Worm (Caenorhabditis elegans) whole organism, young adult: ENCODE results near the gene C49G7.12.

Experiments used
- C06A6.2 ChIP-seq: fragments of 200-800 bp; sonication (Bioruptor generic); conservative IDR thresholded peaks from 2 replicates; pipeline ENCODE4 v1.3.6; 2022; ENCODE audit warnings: missing genetic modification characterization, missing compliant biosample characterization
- C17E4.6 ChIP-seq: fragments of 200-800 bp; sonication (Bioruptor generic); IDR thresholded peaks from 2 replicates; pipeline ENCODE4 v1.3.6; 2022; ENCODE audit warnings: missing genetic modification reagents, missing genetic modification characterization, missing compliant biosample characterization
- D2030.7 ChIP-seq: fragments of 200-800 bp; sonication (Bioruptor generic); IDR thresholded peaks from 2 replicates; pipeline ENCODE4 v1.3.6; 2022; ENCODE audit warnings: missing genetic modification reagents, missing genetic modification characterization, missing compliant biosample characterization
- F23B12.7 ChIP-seq: sonication (generic microtip); optimal IDR thresholded peaks from 2 replicates; lab custom pipeline; 2017; ENCODE audit warnings: missing genetic modification characterization, mild to moderate bottlenecking, missing compliant biosample characterization, antibody characterized with exemption, moderate library complexity; ENCODE audit not compliant: insufficient read depth
- F37B4.10 ChIP-seq: fragments of 200-800 bp; sonication (Bioruptor generic); IDR thresholded peaks from 2 replicates; pipeline ENCODE4 v1.3.6; 2022; ENCODE audit warnings: missing genetic modification characterization, missing compliant biosample characterization
- F57C9.4 ChIP-seq: sonication (generic microtip); optimal IDR thresholded peaks from 2 replicates; lab custom pipeline; 2017; ENCODE audit warnings: mild to moderate bottlenecking, missing genetic modification characterization, missing compliant biosample characterization
- K11D2.4 ChIP-seq: fragments of 200-800 bp; sonication (Bioruptor generic); IDR thresholded peaks from 2 replicates; pipeline ENCODE4 v1.3.6; 2022; ENCODE audit warnings: missing genetic modification reagents, missing genetic modification characterization, missing compliant biosample characterization
- T07F8.4 ChIP-seq: sonication (generic microtip); optimal IDR thresholded peaks from 2 replicates; lab custom pipeline; 2016; ENCODE audit warnings: mild to moderate bottlenecking, missing genetic modification characterization, moderate library complexity, missing compliant biosample characterization
- T26A5.8 ChIP-seq: sonication (generic microtip); optimal IDR thresholded peaks from 2 replicates; lab custom pipeline; 2016; ENCODE audit warnings: missing genetic modification characterization, missing compliant biosample characterization
- Y53G8AR.9 ChIP-seq: fragments of 200-800 bp; sonication (Bioruptor generic); conservative IDR thresholded peaks from 2 replicates; pipeline ENCODE4 v1.3.6; 2022; ENCODE audit warnings: missing genetic modification reagents, missing genetic modification characterization, missing compliant biosample characterization
- Y79H2A.3 ChIP-seq: fragments of 200-800 bp; sonication (Bioruptor generic); conservative IDR thresholded peaks from 2 replicates; pipeline ENCODE4 v1.3.6; 2022; ENCODE audit warnings: missing genetic modification reagents, missing genetic modification characterization, missing compliant biosample characterization
- aptf-2 ChIP-seq: fragments of 200-800 bp; sonication (Bioruptor generic); conservative IDR thresholded peaks from 2 replicates; pipeline ENCODE4 v1.3.6; 2022; ENCODE audit warnings: missing genetic modification reagents, missing genetic modification characterization, missing compliant biosample characterization
- athp-1 ChIP-seq: sonication (generic microtip); optimal IDR thresholded peaks from 2 replicates; lab custom pipeline; 2017; ENCODE audit warnings: mild to moderate bottlenecking, missing genetic modification characterization, missing compliant biosample characterization
- attf-3 ChIP-seq: fragments of 200-800 bp; sonication (Bioruptor generic); conservative IDR thresholded peaks from 2 replicates; pipeline ENCODE4 v1.3.6; 2022; ENCODE audit warnings: missing genetic modification reagents, missing genetic modification characterization, missing compliant biosample characterization
- attf-5 ChIP-seq: fragments of 200-800 bp; sonication (Bioruptor generic); optimal IDR thresholded peaks from 2 replicates; lab custom pipeline; 2018; ENCODE audit warnings: mild to moderate bottlenecking, missing genetic modification characterization, missing compliant biosample characterization
- cebp-2 ChIP-seq: fragments of 200-800 bp; sonication (Bioruptor generic); IDR thresholded peaks from 2 replicates; pipeline ENCODE4 v1.3.6; 2022; ENCODE audit warnings: missing genetic modification characterization, missing compliant biosample characterization
- ceh-100 ChIP-seq: fragments of 200-800 bp; sonication (Bioruptor generic); IDR thresholded peaks from 2 replicates; pipeline ENCODE4 v1.3.6; 2022; ENCODE audit warnings: missing genetic modification reagents, missing genetic modification characterization, missing compliant biosample characterization
- ceh-27 ChIP-seq: fragments of 200-800 bp; sonication (Bioruptor generic); optimal IDR thresholded peaks from 2 replicates; lab custom pipeline; 2018; ENCODE audit warnings: mild to moderate bottlenecking, missing genetic modification characterization, moderate library complexity, missing compliant biosample characterization
- dox-1 ChIP-seq: fragments of 200-800 bp; sonication (Bioruptor generic); IDR thresholded peaks from 2 replicates; pipeline ENCODE4 v1.3.6; 2022; ENCODE audit warnings: missing genetic modification reagents, missing genetic modification characterization, missing compliant biosample characterization
- dpl-1 ChIP-seq: fragments of 150-350 bp; optimal IDR thresholded peaks from 2 replicates; lab custom pipeline; 2014; ENCODE audit warnings: missing biosample characterization, missing genetic modification reagents, missing genetic modification characterization
- egl-44 ChIP-seq: fragments of 200-800 bp; sonication (Bioruptor generic); IDR thresholded peaks from 2 replicates; pipeline ENCODE4 v1.3.6; 2022; ENCODE audit warnings: missing genetic modification reagents, missing genetic modification characterization, missing compliant biosample characterization
- egrh-3 ChIP-seq: fragments of 200-800 bp; sonication (Bioruptor generic); IDR thresholded peaks from 2 replicates; pipeline ENCODE4 v1.3.6; 2022; ENCODE audit warnings: missing genetic modification reagents, missing genetic modification characterization, missing compliant biosample characterization
- him-1 ChIP-seq: sonication (generic microtip); optimal IDR thresholded peaks from 2 replicates; lab custom pipeline; 2016; ENCODE audit warnings: missing genotype, missing genetic modification reagents, missing genetic modification characterization, missing compliant biosample characterization
- hmg-20 ChIP-seq: fragments of 200-800 bp; sonication (Bioruptor generic); IDR thresholded peaks from 2 replicates; pipeline ENCODE4 v1.3.6; 2022; ENCODE audit warnings: missing genetic modification reagents, missing genetic modification characterization, missing compliant biosample characterization
- hrde-1 ChIP-seq: sonication (generic microtip); optimal IDR thresholded peaks from 2 replicates; lab custom pipeline; 2016; ENCODE audit warnings: missing genetic modification characterization, mild to moderate bottlenecking, missing compliant biosample characterization, moderate library complexity, missing genotype, missing genetic modification reagents, borderline replicate concordance
- lag-1 ChIP-seq: fragments of 200-800 bp; sonication (Bioruptor generic); IDR thresholded peaks from 2 replicates; pipeline ENCODE4 v1.3.6; 2022; ENCODE audit warnings: missing genetic modification reagents, missing genetic modification characterization, missing compliant biosample characterization
- lin-26 ChIP-seq: fragments of 200-800 bp; sonication (Bioruptor generic); IDR thresholded peaks from 2 replicates; pipeline ENCODE4 v1.3.6; 2022; ENCODE audit warnings: missing genetic modification reagents, missing genetic modification characterization, missing compliant biosample characterization
- lin-40 ChIP-seq: sonication (generic microtip); optimal IDR thresholded peaks from 2 replicates; lab custom pipeline; 2016; ENCODE audit warnings: missing genetic modification characterization, mild to moderate bottlenecking, missing compliant biosample characterization, missing genotype, missing genetic modification reagents
- lsy-27 ChIP-seq: sonication (generic microtip); optimal IDR thresholded peaks from 2 replicates; lab custom pipeline; 2017; ENCODE audit warnings: missing genetic modification characterization, mild to moderate bottlenecking, missing compliant biosample characterization, antibody characterized with exemption, missing genotype, borderline replicate concordance; ENCODE audit not compliant: insufficient read depth
- madf-3 ChIP-seq: fragments of 200-800 bp; sonication (Bioruptor generic); IDR thresholded peaks from 2 replicates; pipeline ENCODE4 v1.3.6; 2022; ENCODE audit warnings: missing genetic modification reagents, missing genetic modification characterization, missing compliant biosample characterization
- nfya-1 ChIP-seq: sonication (generic microtip); optimal IDR thresholded peaks from 2 replicates; lab custom pipeline; 2017; ENCODE audit warnings: antibody characterized with exemption, missing compliant biosample characterization, missing genetic modification characterization, borderline replicate concordance; ENCODE audit not compliant: insufficient read depth
- nhr-120 ChIP-seq: fragments of 200-800 bp; sonication (Bioruptor generic); IDR thresholded peaks from 2 replicates; pipeline ENCODE4 v1.3.6; 2022; ENCODE audit warnings: missing genetic modification characterization, missing compliant biosample characterization
- nhr-179 ChIP-seq: sonication (generic microtip); optimal IDR thresholded peaks from 2 replicates; lab custom pipeline; 2016; ENCODE audit warnings: mild to moderate bottlenecking, missing genetic modification characterization, missing compliant biosample characterization
- pbrm-1 ChIP-seq: fragments of 200-800 bp; sonication (Bioruptor generic); IDR thresholded peaks from 2 replicates; pipeline ENCODE4 v1.3.6; 2022; ENCODE audit warnings: missing genetic modification reagents, missing genetic modification characterization, missing compliant biosample characterization
- pha-4 ChIP-seq: fragments of 150-350 bp; sonication (generic microtip); optimal IDR thresholded peaks from 2 replicates; lab custom pipeline; 2014; ENCODE audit warnings: missing biosample characterization, missing genetic modification reagents, missing genetic modification characterization
- rpc-1 ChIP-seq, 2 experiments: fragments of 150-350 bp in 1 of 2; sonication (generic microtip) in 1 of 2; optimal IDR thresholded peaks; 2 replicates each; lab custom pipeline; 2014 to 2018; ENCODE audit warnings: missing biosample characterization in 1 of 2, missing genetic modification characterization in 1 of 2, missing genetic modification reagents in 1 of 2, missing genotype in 1 of 2
- snpc-1.3 ChIP-seq: sonication (generic microtip); optimal IDR thresholded peaks from 2 replicates; lab custom pipeline; 2017; ENCODE audit warnings: missing genetic modification characterization, mild to moderate bottlenecking, missing compliant biosample characterization, antibody characterized with exemption, moderate library complexity, missing genotype, missing genetic modification reagents; ENCODE audit not compliant: insufficient read depth
- snpc-3.4 ChIP-seq: sonication (generic microtip); optimal IDR thresholded peaks from 2 replicates; lab custom pipeline; 2017; ENCODE audit warnings: missing genetic modification characterization, mild to moderate bottlenecking, missing compliant biosample characterization, antibody characterized with exemption, moderate library complexity, missing genotype, missing genetic modification reagents
- somi-1 ChIP-seq: fragments of 200-800 bp; sonication (Bioruptor generic); optimal IDR thresholded peaks from 2 replicates; lab custom pipeline; 2018; ENCODE audit warnings: mild to moderate bottlenecking, missing genetic modification characterization, missing compliant biosample characterization
- sptf-2 ChIP-seq: fragments of 200-800 bp; sonication (Bioruptor generic); optimal IDR thresholded peaks from 2 replicates; lab custom pipeline; 2018; ENCODE audit warnings: mild to moderate bottlenecking, missing genetic modification characterization, missing compliant biosample characterization
- tbx-9 ChIP-seq: sonication (generic microtip); optimal IDR thresholded peaks from 2 replicates; lab custom pipeline; 2016; ENCODE audit warnings: borderline replicate concordance, missing genetic modification characterization, inconsistent platforms, missing compliant biosample characterization
- ztf-22 ChIP-seq: fragments of 200-800 bp; sonication (Bioruptor generic); optimal IDR thresholded peaks from 2 replicates; lab custom pipeline; 2018; ENCODE audit warnings: mild to moderate bottlenecking, missing genetic modification characterization, moderate library complexity, missing compliant biosample characterization

The C49G7.12 gene

DNA sequence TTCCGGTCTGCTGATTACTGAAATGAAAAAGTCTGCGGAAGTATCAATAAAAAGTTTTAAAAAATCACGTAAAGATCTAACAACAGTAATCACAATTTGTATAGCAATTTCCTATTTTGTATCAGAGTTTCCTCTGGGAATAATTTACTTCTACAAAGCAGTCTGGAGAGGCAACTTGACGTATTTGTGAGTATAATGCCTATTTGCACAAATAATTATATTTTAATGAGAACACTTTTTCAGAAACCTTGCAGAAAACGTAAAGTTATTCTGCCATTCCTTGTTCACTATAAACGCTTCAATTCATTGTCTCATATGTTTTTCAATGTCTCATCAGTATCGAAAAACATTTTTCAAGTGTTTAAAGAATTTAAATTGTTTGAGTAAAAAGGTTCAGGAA, 19.6 kb upstream of the C49G7.12 start:
- TF ChIP-seq ceh-100 (GFP tag; lab: Robert Waterston, UW) (no peak), C06A6.2 (no peak), T07F8.4 (no peak), hmg-20 (GFP tag; lab: Robert Waterston, UW) (no peak), pha-4 (tag; lab: Kevin White, UChicago) (no peak), T26A5.8 (tag; lab: Kevin White, UChicago) (no peak), F23B12.7 (tag; lab: Kevin White, UChicago) (no peak), madf-3 (GFP tag; lab: Robert Waterston, UW) (no peak), dox-1 (GFP tag; lab: Robert Waterston, UW) (no peak), ztf-22 (GFP tag; lab: Kevin White, UChicago) (no peak), F37B4.10 (GFP tag; lab: Robert Waterston, UW) (no peak), egrh-3 (GFP tag; lab: Robert Waterston, UW) (no peak), F57C9.4 (tag; lab: Kevin White, UChicago) (no peak), rpc-1 (optimal IDR thresholded peaks at IDR 0.05; lab: Kevin White, UChicago) (no peak), rpc-1 (tag; optimal IDR thresholded peaks at IDR 0.05; lab: Kevin White, UChicago) (no peak), snpc-1.3 (tag; lab: Kevin White, UChicago) (no peak), C17E4.6 (no peak)

DNA sequence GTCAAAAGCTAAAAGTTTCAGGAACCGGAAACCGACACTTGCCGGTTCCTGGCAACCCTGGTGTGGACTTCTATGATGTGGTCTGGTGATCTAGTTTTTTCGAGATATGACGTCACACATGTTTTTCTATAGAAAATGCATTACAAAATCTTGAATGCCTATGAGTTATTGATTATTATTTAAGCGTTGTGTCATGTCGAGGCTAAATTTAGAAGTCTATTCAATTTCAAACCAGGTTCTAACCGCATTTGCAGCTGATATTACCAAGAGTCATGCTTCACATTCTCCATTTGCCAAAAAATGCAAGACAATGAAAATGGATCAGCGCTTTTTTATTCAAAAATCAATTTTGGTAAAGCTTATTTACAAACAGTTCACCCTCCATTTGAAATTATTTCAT, 19.0 kb upstream of the C49G7.12 start, which contains the start of gene K09D9.3:
Gene K09D9.3 (plus strand): TSS at position 301 of the 400 bp plus-strand sequence.
- TF ChIP-seq D2030.7 (GFP tag; lab: Robert Waterston, UW) (no peak), pha-4 (tag; lab: Kevin White, UChicago) (no peak), K11D2.4 (no peak), pbrm-1 (GFP tag; lab: Robert Waterston, UW) (no peak), athp-1 (tag; lab: Kevin White, UChicago) (no peak), F23B12.7 (tag; lab: Kevin White, UChicago) (no peak), Y53G8AR.9 (GFP tag; lab: Robert Waterston, UW) (no peak)

DNA sequence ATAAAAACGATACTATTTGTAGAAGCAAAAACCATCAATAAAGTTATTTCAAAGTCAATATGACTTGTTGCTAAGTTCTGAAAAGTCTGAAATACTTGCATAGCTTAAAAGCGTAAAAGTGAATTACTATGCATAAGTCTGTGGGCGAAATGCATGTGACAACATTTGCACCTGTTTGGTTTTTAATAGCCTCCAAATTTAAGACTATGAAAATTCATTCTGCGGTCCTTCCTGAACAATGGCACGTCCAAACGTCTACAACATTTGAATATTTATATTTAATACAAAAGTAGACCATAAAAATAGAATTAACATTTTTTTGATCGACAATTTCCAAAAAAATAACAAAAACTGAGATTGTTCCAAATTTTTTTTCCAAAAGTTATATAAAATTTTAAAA, 16.4 kb upstream of the C49G7.12 start, which contains the start of gene K09D9.14:
Gene K09D9.14 (minus strand): TSS at position 101 of the 400 bp plus-strand sequence.
- TF ChIP-seq T07F8.4 (no peak), nhr-120 (GFP tag; lab: Robert Waterston, UW) (no peak), dpl-1 (GFP tag; lab: Kevin White, UChicago) (no peak), egl-44 (no peak)
- TF ChIP-seq, all 124 proteins: peak for 0

DNA sequence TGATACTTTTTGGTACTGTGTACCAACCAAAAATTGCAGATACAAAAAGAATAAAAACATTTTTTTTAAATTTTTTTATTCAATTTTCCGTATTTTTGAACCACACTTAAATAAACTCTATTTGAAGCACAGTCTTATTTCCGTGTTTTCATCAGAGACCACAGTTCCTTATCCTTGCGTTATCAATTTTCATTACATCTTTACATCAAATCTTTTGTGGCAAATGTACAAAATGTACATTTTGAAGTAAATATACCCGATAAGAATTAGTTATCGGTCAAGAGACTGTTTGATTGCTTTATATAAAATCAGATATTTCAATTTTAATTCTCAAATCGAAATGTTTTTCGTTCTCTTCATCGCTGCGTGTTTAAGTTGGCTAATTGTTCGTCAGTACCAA, 15.9 kb upstream of the C49G7.12 start, which contains the start of gene cyp-35A3:
Gene cyp-35A3 (plus strand): TSS at position 301 of the 400 bp plus-strand sequence.
- no peak for TF ChIP-seq attf-5 (GFP tag; lab: Kevin White, UChicago)
- no peak for TF ChIP-seq hmg-20 (GFP tag; lab: Robert Waterston, UW)
- no peak for TF ChIP-seq nhr-179
- TF ChIP-seq him-1 (tag; lab: Kevin White, UChicago) = no peak
- TF ChIP-seq aptf-2 = no peak

DNA sequence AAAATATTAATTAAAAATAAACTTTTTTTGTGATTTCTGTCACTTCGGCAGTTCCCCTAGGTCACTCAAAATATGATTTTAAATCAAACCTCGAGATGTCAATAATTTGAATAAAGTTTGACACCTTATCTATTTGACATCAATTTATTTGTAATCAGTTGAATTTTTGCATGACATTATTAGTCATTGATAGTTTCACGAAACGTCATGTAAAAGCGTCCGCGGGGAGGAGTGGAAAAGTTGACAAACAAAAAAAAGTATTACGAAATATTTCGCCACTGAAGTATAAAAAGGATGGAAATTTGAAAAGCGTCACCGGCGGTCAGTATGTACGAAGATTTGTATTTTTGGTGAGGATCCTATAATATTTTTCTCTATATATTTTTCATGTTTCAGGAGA, 13.4 kb upstream of the C49G7.12 start, which contains the start of gene K09D9.1:
Gene K09D9.1 (plus strand): TSS at position 271 of the 400 bp plus-strand sequence.
- TF ChIP-seq cebp-2 (GFP tag; lab: Robert Waterston, UW) = no peak
- no peak for TF ChIP-seq tbx-9 (tag; lab: Kevin White, UChicago)
- TF ChIP-seq lsy-27 (tag; lab: Kevin White, UChicago) = no peak
- TF ChIP-seq Y79H2A.3 (GFP tag; lab: Robert Waterston, UW) = no peak
- TF ChIP-seq ceh-27 (GFP tag; lab: Kevin White, UChicago) = no peak
- TF ChIP-seq sptf-2 = no peak
- no peak for TF ChIP-seq lin-40
- no peak for TF ChIP-seq attf-3 (GFP tag; lab: Robert Waterston, UW)
- TF ChIP-seq snpc-3.4 (tag; lab: Kevin White, UChicago) = no peak
- no peak for TF ChIP-seq lag-1 (GFP tag; lab: Robert Waterston, UW)
- no peak for TF ChIP-seq lin-26
- TF ChIP-seq nfya-1 (tag; lab: Kevin White, UChicago) = no peak
- TF ChIP-seq hrde-1 (tag; lab: Kevin White, UChicago) = no peak
- no peak for TF ChIP-seq somi-1 (GFP tag; lab: Kevin White, UChicago)
